Worm (Caenorhabditis elegans) whole organism, late embryonic: ENCODE results near the gene R07C12.3.

Experiments used
- Y22D7AL.16 ChIP-seq: sonication (generic microtip); optimal IDR thresholded peaks from 2 replicates; lab custom pipeline; 2016; ENCODE audit warnings: missing genetic modification characterization, missing compliant biosample characterization
- dve-1 ChIP-seq: sonication (generic microtip); optimal IDR thresholded peaks from 2 replicates; lab custom pipeline; 2017; ENCODE audit warnings: antibody characterized with exemption, mild to moderate bottlenecking, missing genetic modification characterization, missing compliant biosample characterization
- ets-4 ChIP-seq: sonication (generic microtip); optimal IDR thresholded peaks from 2 replicates; lab custom pipeline; 2016; ENCODE audit warnings: missing genetic modification characterization, missing compliant biosample characterization
- nhr-11 ChIP-seq: fragments of 150-350 bp; optimal IDR thresholded peaks from 2 replicates; lab custom pipeline; 2014; ENCODE audit warnings: missing biosample characterization, missing genetic modification characterization
- pha-2 ChIP-seq: sonication (generic microtip); optimal IDR thresholded peaks from 2 replicates; lab custom pipeline; 2017; ENCODE audit warnings: mild to moderate bottlenecking, missing genetic modification characterization, missing compliant biosample characterization
- ref-2 ChIP-seq: sonication (generic microtip); optimal IDR thresholded peaks from 2 replicates; lab custom pipeline; 2016; ENCODE audit warnings: missing genetic modification characterization, missing compliant biosample characterization
- rnt-1 ChIP-seq: sonication (generic microtip); optimal IDR thresholded peaks from 2 replicates; lab custom pipeline; 2016; ENCODE audit warnings: missing genetic modification characterization, missing compliant biosample characterization
- zip-5 ChIP-seq: sonication (generic microtip); optimal IDR thresholded peaks from 2 replicates; lab custom pipeline; 2016; ENCODE audit warnings: missing genetic modification characterization, missing compliant biosample characterization

DNA sequence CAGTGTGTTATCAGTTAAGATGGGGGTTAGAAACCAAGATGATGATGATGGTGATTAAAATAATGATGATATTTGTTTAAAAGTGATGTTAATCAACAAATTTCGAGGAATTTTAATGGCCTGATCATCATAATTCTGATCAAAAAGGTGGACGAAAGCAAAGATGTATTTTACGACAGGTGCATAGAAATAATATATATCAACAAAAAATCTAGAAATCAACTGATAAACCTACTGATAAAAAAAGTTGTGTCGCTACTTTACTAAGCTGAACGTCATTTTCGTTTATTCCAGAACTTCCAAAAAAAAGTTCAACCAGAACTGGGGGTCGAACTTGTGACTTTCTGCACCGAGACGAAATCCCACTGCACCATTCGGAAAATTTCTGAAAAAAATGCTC, 21.8 kb upstream of the R07C12.3 start, which contains the start of gene mul-1:
- TF ChIP-seq nhr-11 (tag; lab: Kevin White, UChicago) (no peak), ets-4 (tag; lab: Kevin White, UChicago) (no peak), pha-2 (no peak), dve-1 (tag; lab: Kevin White, UChicago) (no peak), zip-5 (tag; lab: Kevin White, UChicago) (no peak), Y22D7AL.16 (no peak), ref-2 (tag; lab: Kevin White, UChicago) (no peak), rnt-1 (tag; lab: Kevin White, UChicago) (no peak)
